Fruit fly (Drosophila melanogaster): Measurements from ENCODE around the gene Pis.

dm6 chrX:15738890-15739550, 35.5 kb upstream of the Pis start, which contains the start of the genes CG11679 and CG8206:
- TF ChIP-seq CG8478 (optimal IDR thresholded peaks at IDR 0.05) (no peak), CTCF (optimal IDR thresholded peaks at IDR 0.05) (no peak)

Measured in S2 (cell line).